Worm (Caenorhabditis elegans): ENCODE measurements around the gene Y22D7AL.6.
A peak's percentile ranks its signal among the peaks of the same experiment; 100 is the strongest.

Gene Y22D7AL.6

ce11 chrIII:1626524-1626923 lies 21.8 kb downstream of the Y22D7AL.6 start, which contains the start of gene Y22D7AL.4:
Y22D7AL.4 (plus strand) TSS chrIII:1626632.
- no peak for TF ChIP-seq ceh-32 (tag; optimal IDR thresholded peaks at IDR 0.05; ENCODE audit: poor library complexity)
- TF ChIP-seq R02D3.7 (tag; optimal IDR thresholded peaks at IDR 0.05) = no peak
- no peak for TF ChIP-seq nhr-48 (tag; optimal IDR thresholded peaks at IDR 0.05)
- TF ChIP-seq mes-2 (tag; optimal IDR thresholded peaks at IDR 0.05; ENCODE audit: poor library complexity, severe bottlenecking) = no peak
- TF ChIP-seq dve-1 (tag; optimal IDR thresholded peaks at IDR 0.05; ENCODE audit: insufficient read depth) = no peak
- TF ChIP-seq lin-1 (GFP tag; IDR thresholded peaks at IDR 0.05) = no peak
- TF ChIP-seq sdz-12 (GFP tag; optimal IDR thresholded peaks at IDR 0.05) = peak; percentile 6
- TF ChIP-seq ces-1 (GFP tag; optimal IDR thresholded peaks at IDR 0.05) = no peak
- TF ChIP-seq spr-1 (tag; optimal IDR thresholded peaks at IDR 0.05) = no peak
- TF ChIP-seq fos-1 (tag; optimal IDR thresholded peaks at IDR 0.05) = no peak
- no peak for TF ChIP-seq lir-3 (tag; optimal IDR thresholded peaks at IDR 0.05)
- TF ChIP-seq pha-4 (GFP tag; IDR thresholded peaks at IDR 0.05) = no peak
- TF ChIP-seq pha-4 (tag; optimal IDR thresholded peaks at IDR 0.05) = no peak
- TF ChIP-seq daf-8 (GFP tag; IDR thresholded peaks at IDR 0.05) = no peak
- peak; percentile 10 for TF ChIP-seq hlh-11 (tag; optimal IDR thresholded peaks at IDR 0.05)
- 0 out of 2 replicates have a peak, but pooled peaks have one; percentile 27 for TF ChIP-seq mdt-29 (GFP tag; IDR thresholded peaks at IDR 0.05)
- TF ChIP-seq Y75B8A.6 (GFP tag; IDR thresholded peaks at IDR 0.05) = no peak
- no peak for TF ChIP-seq F44E2.7 (GFP tag; IDR thresholded peaks at IDR 0.05)
- peak; percentile 2 for TF ChIP-seq aha-1 (tag)
- no peak for TF ChIP-seq Y105C5A.15 (GFP tag; IDR thresholded peaks at IDR 0.05)
- TF ChIP-seq lin-29 (GFP tag; IDR thresholded peaks at IDR 0.05) = no peak

ce11 chrIII:1634270-1634669 lies 29.5 kb downstream of the Y22D7AL.6 start, which contains the start of gene Y22D7AL.11:
Y22D7AL.11 (minus strand) TSS chrIII:1634370.
- TF ChIP-seq hif-1 (tag; optimal IDR thresholded peaks at IDR 0.05) (no peak), unc-130 (GFP tag; optimal IDR thresholded peaks at IDR 0.05) (no peak), D1046.2 (GFP tag; IDR thresholded peaks at IDR 0.05) (no peak), tra-1 (GFP tag; IDR thresholded peaks at IDR 0.05) (no peak), gei-8 (GFP tag; optimal IDR thresholded peaks at IDR 0.05) (no peak), ceh-32 (tag; optimal IDR thresholded peaks at IDR 0.05; ENCODE audit: poor library complexity) (no peak), daf-8 (GFP tag; IDR thresholded peaks at IDR 0.05) (no peak), mdt-29 (GFP tag; IDR thresholded peaks at IDR 0.05) (no peak)

ce11 chrIII:1638345-1638744 lies 33.6 kb downstream of the Y22D7AL.6 start:
- TF ChIP-seq fos-1 (tag; optimal IDR thresholded peaks at IDR 0.05) (no peak), set-16 (GFP tag; IDR thresholded peaks at IDR 0.05) (peak; percentile 82)

- TF ChIP-seq skn-1 (tag; optimal IDR thresholded peaks at IDR 0.05) (no peak), nhr-28 (tag; optimal IDR thresholded peaks at IDR 0.05) (no peak), tra-1 (GFP tag; IDR thresholded peaks at IDR 0.05) (no peak), ctbp-1 (GFP tag; IDR thresholded peaks at IDR 0.05) (no peak), lin-15B (tag; optimal IDR thresholded peaks at IDR 0.05) (no peak), aha-1 (tag) (peak; percentile 28)
These were observed 36.4 kb downstream of the Y22D7AL.6 start, which contains the start of gene Y22D7AL.3 for ce11 chrIII:1641163-1641562. Y22D7AL.3 (plus strand) TSS chrIII:1641463.

ce11 chrIII:1652181-1652580 lies 47.5 kb downstream of the Y22D7AL.6 start, which contains the start of gene Y22D7AL.1:
Y22D7AL.1 (plus strand) TSS chrIII:1652481.
- TF ChIP-seq pha-4 (GFP tag; IDR thresholded peaks at IDR 0.05) (no peak), pha-4 (tag; optimal IDR thresholded peaks at IDR 0.05) (no peak), fos-1 (tag; optimal IDR thresholded peaks at IDR 0.05) (no peak), attf-4 (tag; optimal IDR thresholded peaks at IDR 0.05) (no peak), egl-27 (tag; optimal IDR thresholded peaks at IDR 0.05) (no peak), ztf-7 (tag; optimal IDR thresholded peaks at IDR 0.05) (no peak), unc-130 (GFP tag; optimal IDR thresholded peaks at IDR 0.05) (no peak), nhr-10 (tag; optimal IDR thresholded peaks at IDR 0.05) (no peak), unc-62 (GFP tag; optimal IDR thresholded peaks at IDR 0.05 in 1 of 2) (no peak), unc-62 (tag; optimal IDR thresholded peaks at IDR 0.05) (no peak), R02D3.7 (tag; optimal IDR thresholded peaks at IDR 0.05) (no peak), ceh-44 (GFP tag; IDR thresholded peaks at IDR 0.05) (no peak), T26A8.4 (GFP tag; IDR thresholded peaks at IDR 0.05) (no peak), php-3 (GFP tag; IDR thresholded peaks at IDR 0.05) (no peak)
